Fruit fly (Drosophila melanogaster) whole organism, embryonic: ENCODE results near the gene CG33927.

ENCODE experiments used
- ATbp ChIP-seq: fragments of 200-800 bp; sonication (Bioruptor generic); optimal IDR thresholded peaks from 2 replicates; lab custom pipeline; 2017; ENCODE audit warnings: missing biosample characterization, mild to moderate bottlenecking, missing genetic modification characterization, missing genetic modification reagents
- Atf-2 ChIP-seq: fragments of 200-800 bp; sonication (Bioruptor generic); optimal IDR thresholded peaks from 2 replicates; lab custom pipeline; 2016; ENCODE audit warnings: missing biosample characterization, missing genetic modification characterization
- CG11695 ChIP-seq: fragments of 200-800 bp; sonication (Bioruptor generic); IDR thresholded peaks from 3 replicates; pipeline ENCODE4 v1.3.6; 2022; ENCODE audit warnings: missing biosample characterization, missing genetic modification characterization
- CG12071 ChIP-seq: fragments of 200-800 bp; sonication (Bioruptor generic); optimal IDR thresholded peaks from 3 replicates; lab custom pipeline; 2018; ENCODE audit warnings: missing biosample characterization, mild to moderate bottlenecking, missing genetic modification characterization
- CG1647 ChIP-seq: fragments of 200-800 bp; sonication (Bioruptor generic); optimal IDR thresholded peaks from 3 replicates; lab custom pipeline; 2016; ENCODE audit warnings: missing biosample characterization, missing genetic modification characterization
- CG16779 ChIP-seq: fragments of 200-800 bp; sonication (Bioruptor generic); IDR thresholded peaks from 2 replicates; pipeline ENCODE4 v1.3.6; 2022; ENCODE audit warnings: missing biosample characterization, missing genetic modification characterization
- CG18599 ChIP-seq: fragments of 200-800 bp; sonication (Bioruptor generic); optimal IDR thresholded peaks from 3 replicates; lab custom pipeline; 2017; ENCODE audit warnings: missing biosample characterization, missing genetic modification characterization, mild to moderate bottlenecking, moderate library complexity, missing genetic modification reagents
- CG2120 ChIP-seq: fragments of 200-800 bp; sonication (Bioruptor generic); optimal IDR thresholded peaks from 3 replicates; lab custom pipeline; 2016; ENCODE audit warnings: missing biosample characterization, missing genetic modification characterization
- CG30431 ChIP-seq: fragments of 200-800 bp; sonication (Bioruptor generic); optimal IDR thresholded peaks from 2 replicates; lab custom pipeline; 2017; ENCODE audit warnings: missing biosample characterization, missing genetic modification characterization
- CG32532 ChIP-seq: fragments of 200-800 bp; sonication (Bioruptor generic); IDR thresholded peaks from 2 replicates; pipeline ENCODE4 v1.3.6; 2022; ENCODE audit warnings: missing biosample characterization, missing genetic modification characterization
- CG3838 ChIP-seq: fragments of 200-800 bp; sonication (Bioruptor generic); optimal IDR thresholded peaks from 3 replicates; lab custom pipeline; 2016; ENCODE audit warnings: missing biosample characterization, missing genetic modification characterization
- CG4360 ChIP-seq: fragments of 200-800 bp; sonication (Bioruptor generic); IDR thresholded peaks from 2 replicates; pipeline ENCODE4 v1.3.6; 2022; ENCODE audit warnings: missing biosample characterization, missing genetic modification characterization
- CG7963 ChIP-seq: fragments of 200-800 bp; sonication (Bioruptor generic); IDR thresholded peaks from 3 replicates; pipeline ENCODE4 v1.3.6; 2022; ENCODE audit warnings: missing biosample characterization, missing genetic modification characterization; ENCODE audit not compliant: partially characterized antibody
- CG8089 ChIP-seq: fragments of 200-800 bp; sonication (Bioruptor generic); optimal IDR thresholded peaks from 3 replicates; lab custom pipeline; 2016; ENCODE audit warnings: missing biosample characterization, missing genetic modification characterization
- CG8944 ChIP-seq: fragments of 200-800 bp; sonication (Bioruptor generic); optimal IDR thresholded peaks from 3 replicates; lab custom pipeline; 2016; ENCODE audit warnings: missing biosample characterization, missing genetic modification characterization
- CG9215 ChIP-seq: fragments of 200-800 bp; sonication (Bioruptor generic); IDR thresholded peaks from 2 replicates; pipeline ENCODE4 v1.3.6; 2022; ENCODE audit warnings: missing biosample characterization, missing genetic modification characterization
- D ChIP-seq, 2 experiments: fragments of 200-800 bp in 1 of 2; fragments of >200 bp in 1 of 2; sonication (Bioruptor generic) in 1 of 2; optimal IDR thresholded peaks; 2 replicates in 1 of 2; 3 replicates in 1 of 2; lab custom pipeline; 2017; ENCODE audit warnings: mild to moderate bottlenecking in 1 of 2, missing biosample characterization in 1 of 2, missing genetic modification characterization in 1 of 2, missing genetic modification reagents in 1 of 2
- Dad ChIP-seq: fragments of 200-800 bp; sonication (Bioruptor generic); optimal IDR thresholded peaks from 3 replicates; lab custom pipeline; 2016; ENCODE audit warnings: missing biosample characterization, missing genetic modification characterization
- Dbx ChIP-seq: fragments of 200-800 bp; sonication (Bioruptor generic); IDR thresholded peaks from 3 replicates; pipeline ENCODE4 v1.3.6; 2022; ENCODE audit warnings: missing biosample characterization, missing genetic modification characterization
- Fer2 ChIP-seq: fragments of 200-800 bp; sonication (Bioruptor generic); optimal IDR thresholded peaks from 2 replicates; lab custom pipeline; 2018; ENCODE audit warnings: missing biosample characterization, mild to moderate bottlenecking, missing genetic modification characterization, moderate library complexity
- Hand ChIP-seq: fragments of 200-800 bp; sonication (Bioruptor generic); optimal IDR thresholded peaks from 2 replicates; lab custom pipeline; 2017; ENCODE audit warnings: mild to moderate bottlenecking, missing biosample characterization, missing genetic modification reagents, missing genetic modification characterization
- HmgD ChIP-seq: fragments of 200-800 bp; sonication (Bioruptor generic); optimal IDR thresholded peaks from 3 replicates; lab custom pipeline; 2016; ENCODE audit warnings: missing biosample characterization, missing genetic modification characterization
- HmgZ ChIP-seq: fragments of 200-800 bp; sonication (Bioruptor generic); optimal IDR thresholded peaks from 2 replicates; lab custom pipeline; 2018; ENCODE audit warnings: missing biosample characterization, mild to moderate bottlenecking, missing genetic modification characterization
- Hmx ChIP-seq: fragments of 200-800 bp; sonication (Bioruptor generic); optimal IDR thresholded peaks from 2 replicates; lab custom pipeline; 2016; ENCODE audit warnings: missing biosample characterization, missing genetic modification characterization
- Hr51 ChIP-seq, 2 experiments: fragments of 200-800 bp; sonication (Bioruptor generic); optimal IDR thresholded peaks; 2 replicates in 1 of 2; 3 replicates in 1 of 2; lab custom pipeline; 2016 to 2018; ENCODE audit warnings: missing biosample characterization in 2 of 2, missing genetic modification characterization in 2 of 2, mild to moderate bottlenecking in 1 of 2, moderate library complexity in 1 of 2
- Jarid2 ChIP-seq: fragments of 200-800 bp; sonication (Bioruptor generic); optimal IDR thresholded peaks from 3 replicates; lab custom pipeline; 2017; ENCODE audit warnings: mild to moderate bottlenecking, missing biosample characterization, missing genetic modification reagents, missing genetic modification characterization
- NFAT ChIP-seq: fragments of 200-800 bp; sonication (Bioruptor generic); IDR thresholded peaks from 2 replicates; pipeline ENCODE4 v1.3.6; 2022; ENCODE audit warnings: missing biosample characterization, missing genetic modification characterization
- NK7.1 ChIP-seq: fragments of 200-800 bp; sonication (Bioruptor generic); optimal IDR thresholded peaks from 3 replicates; lab custom pipeline; 2016; ENCODE audit warnings: missing biosample characterization, missing genetic modification characterization
- Xbp1 ChIP-seq: fragments of 200-800 bp; sonication (Bioruptor generic); optimal IDR thresholded peaks from 3 replicates; lab custom pipeline; 2016; ENCODE audit warnings: missing biosample characterization, mild to moderate bottlenecking, missing genetic modification characterization
- ap ChIP-seq: fragments of 200-800 bp; sonication (Bioruptor generic); IDR thresholded peaks from 2 replicates; pipeline ENCODE4 v1.3.6; 2022; ENCODE audit warnings: missing biosample characterization, missing genetic modification characterization
- dmrt99B ChIP-seq: fragments of 200-800 bp; sonication (Bioruptor generic); optimal IDR thresholded peaks from 2 replicates; lab custom pipeline; 2018; ENCODE audit warnings: missing biosample characterization, mild to moderate bottlenecking, missing genetic modification characterization, moderate library complexity
- exex ChIP-seq: fragments of 200-800 bp; sonication (Bioruptor generic); optimal IDR thresholded peaks from 4 replicates; lab custom pipeline; 2018; ENCODE audit warnings: missing biosample characterization, mild to moderate bottlenecking, missing genetic modification characterization, moderate library complexity
- her ChIP-seq: fragments of 200-800 bp; sonication (Bioruptor generic); optimal IDR thresholded peaks from 2 replicates; lab custom pipeline; 2016; ENCODE audit warnings: missing biosample characterization, missing genetic modification characterization
- insv ChIP-seq, 2 experiments: fragments of 200-800 bp; sonication (Bioruptor generic); optimal IDR thresholded peaks; 3 replicates each; lab custom pipeline; 2016 to 2018; ENCODE audit warnings: missing biosample characterization in 2 of 2, missing genetic modification characterization in 2 of 2
- kah ChIP-seq: fragments of 200-800 bp; sonication (Bioruptor generic); optimal IDR thresholded peaks from 2 replicates; lab custom pipeline; 2018; ENCODE audit warnings: missing biosample characterization, mild to moderate bottlenecking, missing genetic modification characterization
- mld ChIP-seq: fragments of 200-800 bp; sonication (Bioruptor generic); IDR thresholded peaks from 3 replicates; pipeline ENCODE4 v1.3.6; 2022; ENCODE audit warnings: missing biosample characterization, missing genetic modification characterization; ENCODE audit not compliant: partially characterized antibody
- onecut ChIP-seq: fragments of 200-800 bp; sonication (Bioruptor generic); IDR thresholded peaks from 2 replicates; pipeline ENCODE4 v1.3.6; 2022; ENCODE audit warnings: missing biosample characterization, missing genetic modification characterization
- org-1 ChIP-seq: fragments of 200-800 bp; sonication (Bioruptor generic); optimal IDR thresholded peaks from 2 replicates; lab custom pipeline; 2017; ENCODE audit warnings: missing biosample characterization, missing genetic modification characterization
- pan ChIP-seq, 4 experiments: fragments of >200 bp in 3 of 4; fragments of 200-800 bp in 1 of 4; sonication (Bioruptor generic) in 1 of 4; optimal IDR thresholded peaks in 3 of 4; IDR thresholded peaks in 1 of 4; 2 replicates each; pipeline versions ENCODE4 v1.3.6 to Lab custom; 2017 to 2022; ENCODE audit warnings: missing biosample characterization in 2 of 4, missing genetic modification characterization in 2 of 4, mixed read lengths in 1 of 4
- prd ChIP-seq, 3 experiments: fragments of >200 bp in 2 of 3; fragments of 200-800 bp in 1 of 3; sonication (Bioruptor generic) in 1 of 3; optimal IDR thresholded peaks in 2 of 3; IDR thresholded peaks in 1 of 3; 2 replicates in 2 of 3; 3 replicates in 1 of 3; pipeline versions ENCODE4 v1.3.6 to Lab custom; 2017 to 2022; ENCODE audit warnings: missing biosample characterization in 1 of 3, missing genetic modification characterization in 1 of 3
- stc ChIP-seq: fragments of 200-800 bp; sonication (Bioruptor generic); IDR thresholded peaks from 2 replicates; pipeline ENCODE4 v1.3.6; 2022; ENCODE audit warnings: missing biosample characterization, missing genetic modification characterization
- tio ChIP-seq: fragments of 200-800 bp; sonication (Bioruptor generic); optimal IDR thresholded peaks from 2 replicates; lab custom pipeline; 2017; ENCODE audit warnings: missing biosample characterization, missing genetic modification characterization, inconsistent platforms
- tna ChIP-seq: fragments of 200-800 bp; sonication (Bioruptor generic); IDR thresholded peaks from 2 replicates; pipeline ENCODE4 v1.3.6; 2022; ENCODE audit warnings: missing biosample characterization, missing genetic modification characterization; ENCODE audit not compliant: partially characterized antibody
- vvl ChIP-seq: fragments of 200-800 bp; sonication (Bioruptor generic); IDR thresholded peaks from 2 replicates; pipeline ENCODE4 v1.3.6; 2022; ENCODE audit warnings: missing biosample characterization, missing genetic modification characterization
- wor ChIP-seq: fragments of 200-800 bp; sonication (Bioruptor generic); IDR thresholded peaks from 2 replicates; pipeline ENCODE4 v1.3.6; 2022; ENCODE audit warnings: missing biosample characterization, missing genetic modification characterization
- z ChIP-seq: fragments of 200-800 bp; sonication (Bioruptor generic); IDR thresholded peaks from 3 replicates; pipeline ENCODE4 v1.3.6; 2022; ENCODE audit warnings: missing biosample characterization, missing genetic modification characterization
- zfh1 ChIP-seq: fragments of 200-800 bp; sonication (Bioruptor generic); IDR thresholded peaks from 3 replicates; pipeline ENCODE4 v1.3.6; 2022; ENCODE audit warnings: missing biosample characterization, missing genetic modification characterization

The CG33927 gene

DNA sequence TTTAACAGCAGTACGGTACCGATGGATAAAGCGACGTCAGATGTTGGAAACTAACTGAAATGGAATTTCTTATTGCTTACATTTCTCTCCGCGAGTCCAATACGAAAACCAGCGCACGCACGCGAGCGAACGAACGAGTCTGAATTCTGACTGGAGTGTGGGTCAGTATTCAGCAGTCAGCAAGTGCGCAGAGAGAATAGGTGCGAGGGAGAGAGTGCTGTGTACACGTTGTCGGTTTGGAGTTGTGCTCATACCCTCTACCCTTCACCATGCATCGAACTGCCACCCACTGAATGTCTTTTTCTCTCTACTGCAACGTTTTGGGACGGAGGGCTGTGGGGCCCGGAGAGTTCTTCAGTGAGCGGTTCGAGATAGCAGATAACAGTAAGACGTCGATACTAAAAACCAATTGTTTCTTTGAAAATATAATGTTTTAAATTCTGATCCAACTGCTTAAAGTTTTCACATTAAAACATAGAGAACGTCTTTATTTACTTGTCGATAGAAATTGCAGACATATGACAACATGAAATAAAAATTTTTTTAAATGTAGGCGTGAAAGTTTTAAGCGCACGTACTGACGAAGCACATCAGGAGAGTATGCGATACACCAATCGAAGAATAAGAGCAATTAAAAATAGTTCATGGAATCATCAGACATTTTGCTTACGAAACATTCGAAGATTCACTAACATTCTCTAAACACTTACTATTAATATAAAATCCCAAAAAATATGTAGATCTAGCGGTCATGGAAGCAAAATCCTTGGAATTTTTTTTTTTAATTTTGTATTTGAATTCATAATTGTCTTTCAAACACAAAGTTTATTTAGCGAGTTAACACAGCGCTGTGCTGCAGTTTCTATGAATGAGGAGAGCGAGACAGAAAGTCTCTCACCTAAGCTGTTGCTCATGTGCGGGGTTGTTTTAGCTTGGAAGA lies 49.4 kb upstream of the CG33927 start (continued):
- TF ChIP-seq Hand (GFP tag; lab: Kevin White, UChicago), result peak; percentile 54
- no peak for TF ChIP-seq CG32532 (GFP tag; lab: Robert Waterston, UW)
- no peak; the same call in 1 of the 2 replicates for TF ChIP-seq onecut (GFP tag; lab: Robert Waterston, UW)
- no peak for TF ChIP-seq wor (GFP tag; lab: Robert Waterston, UW)
- TF ChIP-seq CG7963 (GFP tag; lab: Robert Waterston, UW), result no peak
- TF ChIP-seq CG9215 (GFP tag; lab: Robert Waterston, UW), result no peak
- no peak for TF ChIP-seq z
- peak; percentile 84 for TF ChIP-seq CG8944
- TF ChIP-seq stc (GFP tag; lab: Robert Waterston, UW), result no peak
- TF ChIP-seq NFAT, result no peak
- TF ChIP-seq Atf-2 (GFP tag; lab: Kevin White, UChicago), result peak; percentile 90
- TF ChIP-seq Hr51 (GFP tag; optimal IDR thresholded peaks at IDR 0.05; lab: Kevin White, UChicago), result peak; percentile 65 to 85
- TF ChIP-seq prd (optimal IDR thresholded peaks at IDR 0.05; lab: Kevin White, UChicago), result no peak
- TF ChIP-seq prd (GFP tag; IDR thresholded peaks at IDR 0.05; lab: Robert Waterston, UW), result no peak
- no peak for TF ChIP-seq CG11695
- no peak for TF ChIP-seq vvl (GFP tag; lab: Robert Waterston, UW)
- TF ChIP-seq Xbp1 (GFP tag; lab: Kevin White, UChicago), result peak; percentile 88
- TF ChIP-seq Hmx (GFP tag; lab: Kevin White, UChicago), result peak; percentile 74
- peak; percentile 54 for TF ChIP-seq Fer2 (tag; lab: Kevin White, UChicago)
- peak; percentile 18 for TF ChIP-seq Dad (GFP tag; lab: Kevin White, UChicago)
- peak; percentile 89 for TF ChIP-seq CG18599
- peak; percentile 63 for TF ChIP-seq NK7.1 (GFP tag; lab: Kevin White, UChicago)
- no peak for TF ChIP-seq Dbx
- TF ChIP-seq kah, result peak; percentile 26
- peak; percentile 80 for TF ChIP-seq ATbp (GFP tag; lab: Kevin White, UChicago)
- no peak for TF ChIP-seq pan (optimal IDR thresholded peaks at IDR 0.05; lab: Kevin White, UChicago)
- TF ChIP-seq pan (GFP tag; optimal IDR thresholded peaks at IDR 0.05 in 1 of 2, IDR thresholded peaks at IDR 0.05 in 1 of 2), result no peak
- TF ChIP-seq CG3838 (GFP tag; lab: Kevin White, UChicago), result peak; percentile 69
- TF ChIP-seq HmgZ (tag; lab: Kevin White, UChicago), result peak; percentile 30
- no peak for TF ChIP-seq mld
- peak; percentile 57 for TF ChIP-seq CG8089 (GFP tag; lab: Kevin White, UChicago)
- TF ChIP-seq dmrt99B (tag; lab: Kevin White, UChicago), result peak; percentile 88
- TF ChIP-seq her (GFP tag; lab: Kevin White, UChicago), result peak; percentile 56
- TF ChIP-seq org-1 (GFP tag; lab: Kevin White, UChicago), result peak; percentile 83
- TF ChIP-seq CG16779 (GFP tag; lab: Robert Waterston, UW), result no peak
- peak in 1 of 2 experiments; percentile 93 for TF ChIP-seq insv (GFP tag; optimal IDR thresholded peaks at IDR 0.05; lab: Kevin White, UChicago)
- peak; percentile 1 for TF ChIP-seq Jarid2 (GFP tag; lab: Kevin White, UChicago)
- peak; percentile 76 for TF ChIP-seq CG30431 (GFP tag; lab: Kevin White, UChicago)
- no peak for TF ChIP-seq ap (GFP tag; lab: Robert Waterston, UW)
- peak; percentile 49 for TF ChIP-seq HmgD (GFP tag; lab: Kevin White, UChicago)
- no peak for TF ChIP-seq tna (GFP tag; lab: Robert Waterston, UW)
- no peak for TF ChIP-seq exex (tag; lab: Kevin White, UChicago)
- TF ChIP-seq zfh1, result no peak
- no peak for TF ChIP-seq D (optimal IDR thresholded peaks at IDR 0.05; lab: Kevin White, UChicago)
- TF ChIP-seq D (GFP tag; optimal IDR thresholded peaks at IDR 0.05; lab: Kevin White, UChicago), result peak; percentile 89
- no peak for TF ChIP-seq CG4360 (GFP tag; lab: Robert Waterston, UW)
- peak; percentile 94 for TF ChIP-seq tio (GFP tag; lab: Kevin White, UChicago)
- no peak for TF ChIP-seq CG12071 (GFP tag; lab: Kevin White, UChicago)
- TF ChIP-seq CG1647 (GFP tag; lab: Kevin White, UChicago), result peak; percentile 67
- TF ChIP-seq CG2120 (GFP tag; lab: Kevin White, UChicago), result peak; percentile 88
